Worm (Caenorhabditis elegans) whole organism, young adult: Measurements from ENCODE around the gene lpr-5.

ENCODE experiments used
- F55B11.4 ChIP-seq: sonication (generic microtip); optimal IDR thresholded peaks from 2 replicates; lab custom pipeline; 2016; ENCODE audit warnings: missing compliant biosample characterization, missing genetic modification characterization, borderline replicate concordance; ENCODE audit not compliant: insufficient read depth
- K12H6.12 ChIP-seq: fragments of 200-800 bp; sonication (Bioruptor generic); optimal IDR thresholded peaks from 2 replicates; lab custom pipeline; 2018; ENCODE audit warnings: mild to moderate bottlenecking, missing genetic modification characterization, missing compliant biosample characterization
- T26A5.8 ChIP-seq: sonication (generic microtip); optimal IDR thresholded peaks from 2 replicates; lab custom pipeline; 2016; ENCODE audit warnings: missing genetic modification characterization, missing compliant biosample characterization
- dpff-1 ChIP-seq: sonication (generic microtip); optimal IDR thresholded peaks from 2 replicates; lab custom pipeline; 2017; ENCODE audit warnings: mild to moderate bottlenecking, missing genetic modification characterization, missing compliant biosample characterization
- him-1 ChIP-seq: sonication (generic microtip); optimal IDR thresholded peaks from 2 replicates; lab custom pipeline; 2016; ENCODE audit warnings: missing genotype, missing genetic modification reagents, missing genetic modification characterization, missing compliant biosample characterization
- mcd-1 ChIP-seq: fragments of 200-800 bp; sonication (Bioruptor generic); IDR thresholded peaks from 2 replicates; pipeline ENCODE4 v1.3.6; 2022; ENCODE audit warnings: missing genetic modification reagents, missing genetic modification characterization, missing compliant biosample characterization
- nfya-2 ChIP-seq: fragments of 200-800 bp; sonication (Bioruptor generic); IDR thresholded peaks from 2 replicates; pipeline ENCODE4 v1.3.6; 2022; ENCODE audit warnings: missing genetic modification reagents, missing genetic modification characterization, missing compliant biosample characterization
- snpc-3.4 ChIP-seq: sonication (generic microtip); optimal IDR thresholded peaks from 2 replicates; lab custom pipeline; 2017; ENCODE audit warnings: missing genetic modification characterization, mild to moderate bottlenecking, missing compliant biosample characterization, antibody characterized with exemption, moderate library complexity, missing genotype, missing genetic modification reagents
- snpc-4 ChIP-seq, 5 experiments: fragments of 150-350 bp in 1 of 5; sonication (generic microtip) in 4 of 5; optimal IDR thresholded peaks; 2 replicates each; lab custom pipeline; 2014 to 2018; ENCODE audit warnings: missing genetic modification characterization in 5 of 5, missing biosample characterization in 3 of 5, antibody characterized with exemption in 2 of 5, mild to moderate bottlenecking in 2 of 5, missing compliant biosample characterization in 2 of 5, missing genotype in 2 of 5, moderate library complexity in 2 of 5, missing genetic modification reagents in 1 of 5
- tbp1 ChIP-seq: fragments of 200-800 bp; sonication (Bioruptor generic); optimal IDR thresholded peaks from 2 replicates; lab custom pipeline; 2018; ENCODE audit warnings: mild to moderate bottlenecking, missing genetic modification characterization, missing compliant biosample characterization
- unc-62 ChIP-seq: fragments of 150-350 bp; optimal IDR thresholded peaks from 2 replicates; lab custom pipeline; 2014; ENCODE audit warnings: missing biosample characterization, missing genetic modification reagents, missing genetic modification characterization

DNA sequence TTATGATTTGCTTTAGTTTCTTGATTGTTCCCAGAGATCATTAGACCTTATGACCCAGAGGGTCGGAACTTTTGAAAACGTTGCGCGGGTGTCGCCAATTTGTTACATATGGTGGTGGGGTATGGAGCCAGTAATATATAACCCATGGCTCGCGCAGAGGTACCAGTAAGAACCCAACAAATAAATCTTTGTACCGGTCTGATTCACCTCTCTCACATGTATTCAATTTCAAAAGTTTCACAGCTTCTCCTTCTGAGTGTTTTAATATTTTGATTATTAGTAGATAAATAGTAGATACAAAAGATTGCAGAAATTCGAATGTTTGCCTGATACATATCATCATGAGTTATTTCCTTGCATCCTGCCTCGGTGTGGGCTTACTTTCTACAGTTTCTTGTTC is 45.8 kb upstream of the lpr-5 start, which contains the start of gene egl-15:
- TF ChIP-seq him-1 (tag; lab: Kevin White, UChicago), result no peak
- TF ChIP-seq tbp1 (GFP tag; lab: Kevin White, UChicago), result no peak
- no peak for TF ChIP-seq F55B11.4 (tag; lab: Kevin White, UChicago)
- no peak for TF ChIP-seq snpc-4 (GFP tag; optimal IDR thresholded peaks at IDR 0.05; lab: Kevin White, UChicago)
- TF ChIP-seq snpc-4 (tag; optimal IDR thresholded peaks at IDR 0.05; lab: Kevin White, UChicago), result no peak
- TF ChIP-seq T26A5.8, result no peak
- no peak for TF ChIP-seq snpc-3.4 (tag; lab: Kevin White, UChicago)
- no peak for TF ChIP-seq unc-62 (GFP tag; lab: Kevin White, UChicago)
- no peak for TF ChIP-seq K12H6.12 (tag; lab: Kevin White, UChicago)
- TF ChIP-seq mcd-1 (GFP tag; lab: Robert Waterston, UW), result no peak
- TF ChIP-seq dpff-1 (tag; lab: Kevin White, UChicago), result no peak
- no peak for TF ChIP-seq nfya-2 (GFP tag; lab: Robert Waterston, UW)
